Worm (Caenorhabditis elegans): ENCODE results near the gene ZK1307.2.

ce11 chrII:9695942-9696341 lies 42.2 kb upstream of the ZK1307.2 start:
- TF ChIP-seq klf-2 (GFP tag; conservative IDR thresholded peaks at IDR 0.05), result no peak
- TF ChIP-seq tab-1 (GFP tag; IDR thresholded peaks at IDR 0.05), result no peak
- TF ChIP-seq ref-1 (GFP tag; conservative IDR thresholded peaks at IDR 0.05), result no peak
- TF ChIP-seq flt-1 (GFP tag; IDR thresholded peaks at IDR 0.05), result no peak
- TF ChIP-seq cog-1 (tag; optimal IDR thresholded peaks at IDR 0.05), result no peak
- no peak for TF ChIP-seq T22C8.4 (GFP tag; IDR thresholded peaks at IDR 0.05)
- no peak for TF ChIP-seq med-1 (GFP tag; optimal IDR thresholded peaks at IDR 0.05; ENCODE audit: insufficient read depth)
- TF ChIP-seq ztf-23 (GFP tag; IDR thresholded peaks at IDR 0.05), result no peak

Measured in whole organism, midembryonic.